Fruit fly (Drosophila melanogaster) whole organism, embryonic: ENCODE measurements around the gene Vinc.

Source experiments
- Atf6 ChIP-seq: fragments of 200-800 bp; sonication (Bioruptor generic); IDR thresholded peaks from 2 replicates; pipeline ENCODE4 v1.3.6; 2022; ENCODE audit warnings: missing biosample characterization, missing genetic modification characterization
- B-H2 ChIP-seq: fragments of 200-800 bp; sonication (Bioruptor generic); optimal IDR thresholded peaks from 2 replicates; lab custom pipeline; 2018; ENCODE audit warnings: missing biosample characterization, mild to moderate bottlenecking, missing genetic modification characterization
- BEAF-32 ChIP-seq: fragments of 200-800 bp; sonication (Bioruptor generic); optimal IDR thresholded peaks from 3 replicates; lab custom pipeline; 2017; ENCODE audit warnings: missing biosample characterization, missing genetic modification characterization, mild to moderate bottlenecking, moderate library complexity, missing genetic modification reagents
- CG10321 ChIP-seq: fragments of 200-800 bp; sonication (Bioruptor generic); IDR thresholded peaks from 2 replicates; pipeline ENCODE4 v1.3.6; 2022; ENCODE audit warnings: missing biosample characterization, missing genetic modification characterization
- CG10431 ChIP-seq: fragments of 200-800 bp; sonication (Bioruptor generic); optimal IDR thresholded peaks from 3 replicates; lab custom pipeline; 2018; ENCODE audit warnings: missing biosample characterization, mild to moderate bottlenecking, missing genetic modification characterization
- CG11456 ChIP-seq: fragments of 200-800 bp; sonication (Bioruptor generic); IDR thresholded peaks from 3 replicates; pipeline ENCODE4 v1.3.6; 2022; ENCODE audit warnings: missing biosample characterization, missing genetic modification characterization
- CG12219 ChIP-seq: fragments of 200-800 bp; sonication (Bioruptor generic); optimal IDR thresholded peaks from 3 replicates; lab custom pipeline; 2018; ENCODE audit warnings: missing biosample characterization, mild to moderate bottlenecking, missing genetic modification characterization
- CG17612 ChIP-seq: fragments of 200-800 bp; sonication (Bioruptor generic); IDR thresholded peaks from 2 replicates; pipeline ENCODE4 v1.3.6; 2022; ENCODE audit warnings: missing biosample characterization, missing genetic modification characterization
- CG1832 ChIP-seq: fragments of 200-800 bp; sonication (Bioruptor generic); optimal IDR thresholded peaks from 2 replicates; lab custom pipeline; 2017; ENCODE audit warnings: missing biosample characterization, mild to moderate bottlenecking, missing genetic modification characterization, inconsistent platforms
- CG2202 ChIP-seq: fragments of 200-800 bp; sonication (Bioruptor generic); optimal IDR thresholded peaks from 2 replicates; lab custom pipeline; 2018; ENCODE audit warnings: missing biosample characterization, mild to moderate bottlenecking, missing genetic modification characterization
- CG31365 ChIP-seq: fragments of 200-800 bp; sonication (Bioruptor generic); optimal IDR thresholded peaks from 2 replicates; lab custom pipeline; 2018; ENCODE audit warnings: missing biosample characterization, mild to moderate bottlenecking, missing genetic modification characterization
- CG4820 ChIP-seq: fragments of 200-800 bp; sonication (Bioruptor generic); optimal IDR thresholded peaks from 3 replicates; lab custom pipeline; 2016; ENCODE audit warnings: missing biosample characterization, missing genetic modification characterization
- CG6813 ChIP-seq: fragments of 200-800 bp; sonication (Bioruptor generic); optimal IDR thresholded peaks from 2 replicates; lab custom pipeline; 2017; ENCODE audit warnings: missing biosample characterization, missing genetic modification characterization, mild to moderate bottlenecking, moderate library complexity, missing genetic modification reagents
- CG6854 ChIP-seq: fragments of 200-800 bp; sonication (Bioruptor generic); optimal IDR thresholded peaks from 3 replicates; lab custom pipeline; 2017; ENCODE audit warnings: missing biosample characterization, mild to moderate bottlenecking, missing genetic modification characterization
- CG7928 ChIP-seq: fragments of 200-800 bp; sonication (Bioruptor generic); optimal IDR thresholded peaks from 2 replicates; lab custom pipeline; 2017; ENCODE audit warnings: missing biosample characterization, mild to moderate bottlenecking, missing genetic modification characterization
- CG8388 ChIP-seq: fragments of 200-800 bp; sonication (Bioruptor generic); optimal IDR thresholded peaks from 2 replicates; lab custom pipeline; 2019; ENCODE audit warnings: missing biosample characterization, mild to moderate bottlenecking, missing genetic modification characterization, moderate library complexity
- CG8944 ChIP-seq: fragments of 200-800 bp; sonication (Bioruptor generic); optimal IDR thresholded peaks from 3 replicates; lab custom pipeline; 2016; ENCODE audit warnings: missing biosample characterization, missing genetic modification characterization
- Doc3 ChIP-seq: fragments of 200-800 bp; sonication (Bioruptor generic); IDR thresholded peaks from 3 replicates; pipeline ENCODE4 v1.3.6; 2022; ENCODE audit warnings: missing biosample characterization, missing genetic modification characterization; ENCODE audit not compliant: partially characterized antibody
- Elba2 ChIP-seq: fragments of 200-800 bp; sonication (Bioruptor generic); optimal IDR thresholded peaks from 3 replicates; lab custom pipeline; 2016; ENCODE audit warnings: missing biosample characterization, missing genetic modification characterization
- Hmx ChIP-seq: fragments of 200-800 bp; sonication (Bioruptor generic); optimal IDR thresholded peaks from 2 replicates; lab custom pipeline; 2016; ENCODE audit warnings: missing biosample characterization, missing genetic modification characterization
- Hr51 ChIP-seq, 2 experiments: fragments of 200-800 bp; sonication (Bioruptor generic); optimal IDR thresholded peaks; 2 replicates in 1 of 2; 3 replicates in 1 of 2; lab custom pipeline; 2016 to 2018; ENCODE audit warnings: missing biosample characterization in 2 of 2, missing genetic modification characterization in 2 of 2, mild to moderate bottlenecking in 1 of 2, moderate library complexity in 1 of 2
- Lpt ChIP-seq: fragments of >200 bp; optimal IDR thresholded peaks from 2 replicates; lab custom pipeline; 2018; ENCODE audit warnings: missing biosample characterization, missing genetic modification characterization
- MBD-R2 ChIP-seq: fragments of 200-800 bp; sonication (Bioruptor generic); IDR thresholded peaks from 2 replicates; pipeline ENCODE4 v1.3.6; 2022; ENCODE audit warnings: missing biosample characterization, missing genetic modification characterization
- MTF-1 ChIP-seq: fragments of 200-800 bp; sonication (Bioruptor generic); optimal IDR thresholded peaks from 2 replicates; lab custom pipeline; 2018; ENCODE audit warnings: missing biosample characterization, mild to moderate bottlenecking, missing genetic modification characterization, borderline replicate concordance
- Med ChIP-seq: fragments of 200-800 bp; sonication (Bioruptor generic); peaks from one replicate; lab custom pipeline; 2016; ENCODE audit warnings: missing biosample characterization, missing genetic modification characterization, mild to moderate bottlenecking, inconsistent platforms, moderate library complexity
- Nf-YA ChIP-seq: fragments of 200-800 bp; sonication (Bioruptor generic); IDR thresholded peaks from 2 replicates; pipeline ENCODE4 v1.3.6; 2022; ENCODE audit warnings: missing biosample characterization, missing genetic modification characterization
- NfI ChIP-seq: fragments of 200-800 bp; sonication (Bioruptor generic); optimal IDR thresholded peaks from 3 replicates; lab custom pipeline; 2018; ENCODE audit warnings: missing biosample characterization, mild to moderate bottlenecking, missing genetic modification characterization, moderate library complexity
- PHDP ChIP-seq: fragments of 200-800 bp; sonication (Bioruptor generic); optimal IDR thresholded peaks from 3 replicates; lab custom pipeline; 2018; ENCODE audit warnings: missing biosample characterization, mild to moderate bottlenecking, missing genetic modification characterization, moderate library complexity
- Pdp1 ChIP-seq, 2 experiments: fragments of 200-800 bp; sonication (Bioruptor generic); optimal IDR thresholded peaks; 3 replicates each; lab custom pipeline; 2016; ENCODE audit warnings: missing biosample characterization in 2 of 2, missing genetic modification characterization in 2 of 2, mild to moderate bottlenecking in 1 of 2, moderate library complexity in 1 of 2
- Rfx ChIP-seq: fragments of 200-800 bp; sonication (Bioruptor generic); IDR thresholded peaks from 2 replicates; pipeline ENCODE4 v1.3.6; 2022; ENCODE audit warnings: missing biosample characterization, missing genetic modification characterization
- Sox102F ChIP-seq: fragments of 200-800 bp; sonication (Bioruptor generic); optimal IDR thresholded peaks from 2 replicates; lab custom pipeline; 2018; ENCODE audit warnings: missing biosample characterization, mild to moderate bottlenecking, missing genetic modification characterization, moderate library complexity
- Sry-δ ChIP-seq: fragments of 200-800 bp; sonication (Bioruptor generic); optimal IDR thresholded peaks from 2 replicates; lab custom pipeline; 2016; ENCODE audit warnings: missing biosample characterization, missing genetic modification characterization
- Trl ChIP-seq, 3 experiments: fragments of >200 bp in 2 of 3; fragments of 200-800 bp in 1 of 3; sonication (Bioruptor generic) in 1 of 3; optimal IDR thresholded peaks; 2 replicates in 1 of 3; 3 replicates in 2 of 3; lab custom pipeline; 2016 to 2017; ENCODE audit warnings: missing biosample characterization in 1 of 3, missing genetic modification characterization in 1 of 3
- ab ChIP-seq: fragments of 200-800 bp; sonication (Bioruptor generic); optimal IDR thresholded peaks from 2 replicates; lab custom pipeline; 2016; ENCODE audit warnings: missing biosample characterization, missing genetic modification characterization
- caup ChIP-seq: fragments of 200-800 bp; sonication (Bioruptor generic); optimal IDR thresholded peaks from 3 replicates; lab custom pipeline; 2017; ENCODE audit warnings: missing biosample characterization, mild to moderate bottlenecking, missing genetic modification characterization, moderate library complexity; ENCODE audit not compliant: severe bottlenecking
- chn ChIP-seq: fragments of 200-800 bp; sonication (Bioruptor generic); optimal IDR thresholded peaks from 2 replicates; lab custom pipeline; 2016; ENCODE audit warnings: missing biosample characterization, missing genetic modification characterization
- dpn ChIP-seq, 2 experiments: fragments of 200-800 bp; sonication (Bioruptor generic); optimal IDR thresholded peaks; 3 replicates each; lab custom pipeline; 2016; ENCODE audit warnings: missing biosample characterization in 2 of 2, missing genetic modification characterization in 2 of 2
- fd64A ChIP-seq: fragments of 200-800 bp; sonication (Bioruptor generic); optimal IDR thresholded peaks from 3 replicates; lab custom pipeline; 2018; ENCODE audit warnings: missing biosample characterization, mild to moderate bottlenecking, missing genetic modification characterization
- fu2 ChIP-seq: fragments of 200-800 bp; sonication (Bioruptor generic); optimal IDR thresholded peaks from 2 replicates; lab custom pipeline; 2016; ENCODE audit warnings: missing biosample characterization, missing genetic modification characterization
- her ChIP-seq: fragments of 200-800 bp; sonication (Bioruptor generic); optimal IDR thresholded peaks from 2 replicates; lab custom pipeline; 2016; ENCODE audit warnings: missing biosample characterization, missing genetic modification characterization
- ken ChIP-seq: fragments of 200-800 bp; sonication (Bioruptor generic); IDR thresholded peaks from 3 replicates; pipeline ENCODE4 v1.3.6; 2022; ENCODE audit warnings: missing biosample characterization, missing genetic modification characterization
- org-1 ChIP-seq: fragments of 200-800 bp; sonication (Bioruptor generic); optimal IDR thresholded peaks from 2 replicates; lab custom pipeline; 2017; ENCODE audit warnings: missing biosample characterization, missing genetic modification characterization
- ranshi ChIP-seq: fragments of 200-800 bp; sonication (Bioruptor generic); IDR thresholded peaks from 2 replicates; pipeline ENCODE4 v1.3.6; 2022; ENCODE audit warnings: missing biosample characterization, missing genetic modification characterization
- scrt ChIP-seq: fragments of 200-800 bp; sonication (Bioruptor generic); optimal IDR thresholded peaks from 2 replicates; lab custom pipeline; 2018; ENCODE audit warnings: missing biosample characterization, mild to moderate bottlenecking, missing genetic modification characterization, moderate library complexity
- sd ChIP-seq: fragments of 200-800 bp; sonication (Bioruptor generic); optimal IDR thresholded peaks from 3 replicates; lab custom pipeline; 2018; ENCODE audit warnings: missing biosample characterization, mild to moderate bottlenecking, missing genetic modification characterization, moderate library complexity
- sima ChIP-seq: fragments of 200-800 bp; sonication (Bioruptor generic); optimal IDR thresholded peaks from 2 replicates; lab custom pipeline; 2016; ENCODE audit warnings: missing biosample characterization, missing genetic modification characterization
- slbo ChIP-seq: fragments of 200-800 bp; sonication (Bioruptor generic); IDR thresholded peaks from 2 replicates; pipeline ENCODE4 v1.3.6; 2022; ENCODE audit warnings: missing biosample characterization, missing genetic modification characterization
- sob ChIP-seq: fragments of 200-800 bp; sonication (Bioruptor generic); IDR thresholded peaks from 2 replicates; pipeline ENCODE4 v1.3.6; 2022; ENCODE audit warnings: missing biosample characterization, missing genetic modification characterization
- vvl ChIP-seq: fragments of 200-800 bp; sonication (Bioruptor generic); IDR thresholded peaks from 2 replicates; pipeline ENCODE4 v1.3.6; 2022; ENCODE audit warnings: missing biosample characterization, missing genetic modification characterization
- zfh2 ChIP-seq: fragments of 200-800 bp; sonication (Bioruptor generic); optimal IDR thresholded peaks from 2 replicates; lab custom pipeline; 2016; ENCODE audit warnings: missing biosample characterization, missing genetic modification characterization

Vinc gene

dm6 chrX:2254020-2254626 is 31.8 kb upstream of the Vinc start, which contains the start of gene CG3091 (continued):
- TF ChIP-seq Trl (optimal IDR thresholded peaks at IDR 0.05; lab: Kevin White, UChicago) (no peak), Trl (GFP tag; optimal IDR thresholded peaks at IDR 0.05; lab: Kevin White, UChicago) (no peak), MBD-R2 (GFP tag; lab: Robert Waterston, UW) (no peak), PHDP (tag; lab: Kevin White, UChicago) (no peak), Lpt (GFP tag; lab: Kevin White, UChicago) (no peak), CG31365 (no peak), CG8388 (GFP tag; lab: Kevin White, UChicago) (no peak), Hmx (GFP tag; lab: Kevin White, UChicago) (no peak), Atf6 (GFP tag; lab: Robert Waterston, UW) (0 out of 2 replicates have a peak, but pooled peaks have one; percentile 37), CG11456 (GFP tag; lab: Robert Waterston, UW) (no peak), CG8944 (no peak), CG1832 (GFP tag; lab: Kevin White, UChicago) (no peak), caup (GFP tag; lab: Kevin White, UChicago) (peak; percentile 20), CG10431 (GFP tag; lab: Kevin White, UChicago) (no peak), CG6813 (GFP tag; lab: Kevin White, UChicago) (no peak), MTF-1 (GFP tag; lab: Kevin White, UChicago) (no peak), CG4820 (GFP tag; lab: Kevin White, UChicago) (no peak), slbo (GFP tag; lab: Robert Waterston, UW) (peak; percentile 26; the same call in 1 of the 2 replicates), Sox102F (no peak), NfI (no peak), B-H2 (GFP tag; lab: Kevin White, UChicago) (no peak), zfh2 (GFP tag; lab: Kevin White, UChicago) (no peak), chn (GFP tag; lab: Kevin White, UChicago) (no peak), sob (GFP tag; lab: Robert Waterston, UW) (peak; percentile 12; the same call in 1 of the 2 replicates), ab (GFP tag; lab: Kevin White, UChicago) (no peak), CG12219 (no peak), BEAF-32 (GFP tag; lab: Kevin White, UChicago) (no peak), sd (tag; lab: Kevin White, UChicago) (no peak), Med (GFP tag; lab: Kevin White, UChicago) (peak; percentile 75), Elba2 (GFP tag; lab: Kevin White, UChicago) (no peak), dpn (GFP tag; optimal IDR thresholded peaks at IDR 0.05; lab: Kevin White, UChicago) (peak in 1 of 2 experiments; percentile 23), Hr51 (GFP tag; optimal IDR thresholded peaks at IDR 0.05; lab: Kevin White, UChicago) (no peak), fu2 (GFP tag; lab: Kevin White, UChicago) (no peak), Sry-δ (GFP tag; lab: Kevin White, UChicago) (no peak), scrt (no peak), Rfx (GFP tag; lab: Robert Waterston, UW) (peak; percentile 54), her (GFP tag; lab: Kevin White, UChicago) (no peak), fd64A (no peak), CG17612 (GFP tag; lab: Robert Waterston, UW) (no peak), Pdp1 (GFP tag; optimal IDR thresholded peaks at IDR 0.05; lab: Kevin White, UChicago) (no peak), CG7928 (no peak), CG2202 (no peak), ken (GFP tag; lab: Robert Waterston, UW) (no peak), sima (GFP tag; lab: Kevin White, UChicago) (no peak), org-1 (GFP tag; lab: Kevin White, UChicago) (no peak), CG10321 (no peak), CG6854 (GFP tag; lab: Kevin White, UChicago) (peak; percentile 10), ranshi (GFP tag; lab: Robert Waterston, UW) (no peak), Nf-YA (no peak), Doc3 (GFP tag; lab: Robert Waterston, UW) (no peak), vvl (peak; percentile 36; the same call in 1 of the 2 replicates)
